Worm (Caenorhabditis elegans): ENCODE data around the gene W10G11.2.
A peak's percentile ranks its signal among the peaks of the same experiment; 100 is the strongest.

DNA sequence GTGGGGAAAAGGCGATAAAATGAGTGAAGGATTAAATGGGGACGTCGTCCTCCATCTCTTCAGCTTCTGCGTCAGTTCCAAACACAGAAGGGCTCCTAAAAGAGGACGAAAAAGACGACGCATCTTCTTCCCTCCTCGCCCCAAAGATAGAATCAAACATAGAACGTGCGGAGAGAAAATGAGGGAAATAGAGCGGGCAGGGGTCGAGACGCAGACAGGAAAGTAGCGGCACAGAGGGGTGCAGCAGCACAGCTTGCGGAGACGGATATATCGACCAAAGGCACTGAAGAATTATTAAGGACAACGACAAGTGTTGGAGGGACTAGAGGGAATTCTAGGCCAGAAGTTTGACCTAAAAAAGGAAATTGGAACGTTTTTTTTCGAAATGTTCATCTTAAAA is 14.2 kb downstream of the W10G11.2 start:
- no peak for TF ChIP-seq nhr-77 (tag; optimal IDR thresholded peaks at IDR 0.05)
- TF ChIP-seq nhr-237 (tag; optimal IDR thresholded peaks at IDR 0.05): no peak
- TF ChIP-seq nhr-76 (tag; optimal IDR thresholded peaks at IDR 0.05): no peak
- TF ChIP-seq sea-2 (GFP tag; optimal IDR thresholded peaks at IDR 0.05): no peak
- TF ChIP-seq nfya-1 (tag; optimal IDR thresholded peaks at IDR 0.05; ENCODE audit: insufficient read depth): peak; percentile 70
- TF ChIP-seq snpc-4 (tag; optimal IDR thresholded peaks at IDR 0.05): no peak
- TF ChIP-seq aly-2 (tag; optimal IDR thresholded peaks at IDR 0.05): no peak
- TF ChIP-seq lin-15B (tag; optimal IDR thresholded peaks at IDR 0.05): peak; percentile 81
- TF ChIP-seq nhr-23 (tag; optimal IDR thresholded peaks at IDR 0.05): peak; percentile 29
- TF ChIP-seq pqm-1 (tag; optimal IDR thresholded peaks at IDR 0.05): no peak
- TF ChIP-seq ama-1 (optimal IDR thresholded peaks at IDR 0.05): no peak

Measured in whole organism, L3 larva.